Worm (Caenorhabditis elegans): ENCODE results near the gene Y81G3A.1.
"Not testable (repeated sequence)": the region's sequence is repeated elsewhere in the genome, so short reads cannot be mapped to it uniquely, and the experiment has no call there.

The Y81G3A.1 gene

DNA sequence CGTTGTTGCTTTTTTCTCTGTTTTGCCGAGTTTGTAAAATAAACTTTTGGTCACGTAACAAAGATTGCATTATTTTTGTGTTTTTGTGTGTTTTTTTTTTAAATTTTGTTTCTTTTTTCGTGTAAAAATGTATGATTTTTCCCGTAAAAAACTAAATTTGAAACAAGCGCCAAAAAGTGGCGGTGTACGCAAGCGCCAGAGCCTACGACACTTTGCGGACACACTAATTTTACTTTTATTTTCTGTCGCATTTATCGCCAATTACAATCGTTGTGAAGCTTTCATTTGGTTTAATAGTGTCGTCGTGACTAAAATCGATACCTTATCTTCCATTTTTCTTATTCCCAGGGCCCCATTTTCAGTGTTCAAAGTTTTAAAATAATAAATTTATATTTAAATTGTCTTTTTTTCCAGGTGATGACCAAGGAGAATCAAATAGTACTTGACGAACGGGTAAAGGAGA is at the start of gene Y81G3A.1, which contains the start of gene gcn-2:
TSS of gene Y81G3A.1 (minus strand) at position 175 of the 463 bp plus-strand sequence.
TSS of gene gcn-2 (plus strand) at position 413 of the 463 bp plus-strand sequence.
- no peak for TF ChIP-seq him-1 (tag; optimal IDR thresholded peaks at IDR 0.05)
- no peak for TF ChIP-seq dao-5 (tag; optimal IDR thresholded peaks at IDR 0.05)
- no peak for TF ChIP-seq W03F9.2 (tag; optimal IDR thresholded peaks at IDR 0.05)

- no peak for TF ChIP-seq W03F9.2 (tag; optimal IDR thresholded peaks at IDR 0.05)
- no peak for TF ChIP-seq dao-5 (tag; optimal IDR thresholded peaks at IDR 0.05)
- TF ChIP-seq him-1 (tag; optimal IDR thresholded peaks at IDR 0.05): no peak
These were observed 46.9 kb upstream of the Y81G3A.1 start for ce11 chrII:13130576-13130975.

DNA sequence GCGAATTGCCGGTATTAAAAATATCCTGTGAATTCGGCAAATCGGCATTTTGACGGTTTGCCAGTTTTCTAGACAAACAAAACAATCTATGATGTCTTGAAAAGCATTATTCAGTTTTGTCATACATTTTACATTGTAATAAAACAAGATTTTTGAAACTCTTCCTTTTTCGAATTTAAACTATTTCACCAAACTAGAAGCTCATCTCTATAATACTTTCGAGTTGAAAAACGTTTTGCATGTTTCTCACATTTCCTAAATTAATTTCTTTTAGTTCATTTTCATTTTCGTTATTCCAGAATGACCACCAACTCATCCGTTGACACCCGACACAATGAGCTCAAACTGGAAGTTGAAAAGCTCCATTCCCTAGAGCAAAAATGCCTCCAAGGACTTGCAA is 45.9 kb upstream of the Y81G3A.1 start, which contains the start of gene F29C12.6:
TSS of gene F29C12.6 (plus strand) at position 301 of the 400 bp plus-strand sequence.
- TF ChIP-seq W03F9.2 (tag; optimal IDR thresholded peaks at IDR 0.05): no peak
- TF ChIP-seq dao-5 (tag; optimal IDR thresholded peaks at IDR 0.05): no peak
- no peak for TF ChIP-seq him-1 (tag; optimal IDR thresholded peaks at IDR 0.05)

- no peak for TF ChIP-seq dao-5 (tag; optimal IDR thresholded peaks at IDR 0.05)
- TF ChIP-seq W03F9.2 (tag; optimal IDR thresholded peaks at IDR 0.05): no peak
These were observed 39.0 kb upstream of the Y81G3A.1 start, which contains the start of gene bath-45 for ce11 chrII:13122720-13123119. TSS of gene bath-45 (plus strand) at chrII:13123020.

- TF ChIP-seq dao-5 (tag; optimal IDR thresholded peaks at IDR 0.05) (no peak), W03F9.2 (tag; optimal IDR thresholded peaks at IDR 0.05) (peak; percentile 82), him-1 (tag; optimal IDR thresholded peaks at IDR 0.05) (no peak)
These were observed 33.4 kb upstream of the Y81G3A.1 start, which contains the start of gene gfm-1 for ce11 chrII:13117135-13117534. TSS of gene gfm-1 (plus strand) at chrII:13117483.

ce11 chrII:13116710-13117109 is 33.0 kb upstream of the Y81G3A.1 start, which contains the start of gene rict-1:
TSS of gene rict-1 (minus strand) at chrII:13116810.
- TF ChIP-seq W03F9.2 (tag; optimal IDR thresholded peaks at IDR 0.05) (no peak), him-1 (tag; optimal IDR thresholded peaks at IDR 0.05) (no peak), dao-5 (tag; optimal IDR thresholded peaks at IDR 0.05) (no peak)

- TF ChIP-seq him-1 (tag; optimal IDR thresholded peaks at IDR 0.05) (no peak), W03F9.2 (tag; optimal IDR thresholded peaks at IDR 0.05) (no peak), dao-5 (tag; optimal IDR thresholded peaks at IDR 0.05) (no peak)
These were observed 24.0 kb upstream of the Y81G3A.1 start, which contains the start of gene pqn-32 for ce11 chrII:13107719-13108118. TSS of gene pqn-32 (plus strand) at chrII:13108019.

ce11 chrII:13098175-13098574 is 14.4 kb upstream of the Y81G3A.1 start, which contains the start of gene col-86:
TSS of gene col-86 (minus strand) at chrII:13098275.
- no peak for TF ChIP-seq dao-5 (tag; optimal IDR thresholded peaks at IDR 0.05)
- TF ChIP-seq him-1 (tag; optimal IDR thresholded peaks at IDR 0.05): no peak
- TF ChIP-seq W03F9.2 (tag; optimal IDR thresholded peaks at IDR 0.05): no peak

DNA sequence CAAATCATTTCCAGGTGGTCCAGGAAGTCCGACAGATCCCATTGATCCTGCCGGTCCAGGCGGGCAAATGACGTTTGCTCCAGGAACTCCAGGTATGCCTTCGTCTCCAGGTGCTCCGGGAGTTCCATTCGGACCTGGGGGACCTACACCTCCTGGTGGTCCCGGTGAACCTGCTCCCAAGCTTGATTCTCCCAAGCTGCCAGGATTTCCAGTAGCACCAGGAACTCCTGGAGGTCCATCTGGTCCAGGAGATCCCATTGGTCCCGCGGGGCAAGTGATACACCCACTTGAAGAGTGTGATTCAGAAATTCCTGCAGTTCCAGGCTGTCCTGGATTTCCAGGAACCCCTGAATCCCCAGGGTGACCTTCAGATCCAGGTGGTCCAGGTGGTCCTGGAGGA is 12.6 kb upstream of the Y81G3A.1 start:
- no peak for TF ChIP-seq him-1 (tag; optimal IDR thresholded peaks at IDR 0.05)
- no peak for TF ChIP-seq dao-5 (tag; optimal IDR thresholded peaks at IDR 0.05)
- TF ChIP-seq W03F9.2 (tag; optimal IDR thresholded peaks at IDR 0.05): no peak

ce11 chrII:13091857-13092256 is 8.1 kb upstream of the Y81G3A.1 start:
- TF ChIP-seq dao-5 (tag; optimal IDR thresholded peaks at IDR 0.05) (no peak), him-1 (tag; optimal IDR thresholded peaks at IDR 0.05) (no peak), W03F9.2 (tag; optimal IDR thresholded peaks at IDR 0.05) (no peak)

ce11 chrII:13091123-13091522 is 7.4 kb upstream of the Y81G3A.1 start, which contains the start of gene Y81G3A.4:
TSS of gene Y81G3A.4 (plus strand) at chrII:13091423.
- no peak for TF ChIP-seq W03F9.2 (tag; optimal IDR thresholded peaks at IDR 0.05)
- no peak for TF ChIP-seq him-1 (tag; optimal IDR thresholded peaks at IDR 0.05)
- TF ChIP-seq dao-5 (tag; optimal IDR thresholded peaks at IDR 0.05): no peak

DNA sequence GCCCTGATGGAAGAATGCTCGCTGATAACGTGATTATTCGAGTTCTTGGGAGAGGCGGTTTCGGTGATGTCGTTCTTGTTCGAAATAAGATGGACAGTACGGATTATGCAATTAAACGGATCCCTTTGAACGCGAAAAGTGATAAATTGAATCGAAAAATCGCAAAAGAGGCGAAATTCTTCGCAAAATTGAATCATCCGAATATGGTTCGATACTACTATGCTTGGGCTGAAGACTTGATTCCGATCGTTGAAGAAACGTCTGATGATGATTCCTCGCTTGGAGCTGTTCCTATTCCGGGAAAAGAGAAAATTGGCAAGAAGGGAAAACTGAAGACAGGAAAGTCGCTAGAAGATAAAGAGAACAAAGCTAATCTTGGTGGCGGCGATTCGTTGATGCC is 2.2 kb upstream of the Y81G3A.1 start:
- TF ChIP-seq dao-5 (tag; optimal IDR thresholded peaks at IDR 0.05): no peak
- no peak for TF ChIP-seq him-1 (tag; optimal IDR thresholded peaks at IDR 0.05)
- TF ChIP-seq W03F9.2 (tag; optimal IDR thresholded peaks at IDR 0.05): no peak

ce11 chrII:13082403-13082802 is 1.3 kb downstream of the Y81G3A.1 start, which contains the start of gene Y81G3A.6:
TSS of gene Y81G3A.6 (minus strand) at chrII:13082503.
- not testable (repeated sequence) for TF ChIP-seq him-1, dao-5, W03F9.2 (tag; optimal IDR thresholded peaks at IDR 0.05)

DNA sequence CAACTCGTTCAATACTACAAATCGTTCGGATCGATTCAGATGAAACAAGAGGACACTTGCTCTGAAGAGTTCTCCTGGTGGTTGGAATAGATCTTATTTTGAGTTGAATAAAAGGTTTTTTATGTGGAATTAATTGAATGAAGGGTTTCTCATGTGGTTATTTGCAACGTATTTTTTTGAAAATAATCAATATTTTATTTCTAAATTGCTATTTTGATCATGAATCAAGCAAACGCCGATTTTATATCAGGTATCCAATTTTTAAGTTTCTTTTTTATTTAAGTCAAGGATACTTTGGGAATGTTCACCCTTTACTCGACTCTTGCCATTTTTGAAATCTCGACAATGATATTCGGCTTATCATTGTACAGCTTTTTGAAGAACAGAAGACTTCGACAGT is 3.1 kb downstream of the Y81G3A.1 start, which contains the start of gene Y81G3A.2:
TSS of gene Y81G3A.2 (plus strand) at position 301 of the 400 bp plus-strand sequence.
- not testable (repeated sequence) for TF ChIP-seq W03F9.2, him-1, dao-5 (tag; optimal IDR thresholded peaks at IDR 0.05)

All from whole organism, L4/young adult.